Worm (Caenorhabditis elegans): Measurements from ENCODE around the gene clc-10.

Gene clc-10

DNA sequence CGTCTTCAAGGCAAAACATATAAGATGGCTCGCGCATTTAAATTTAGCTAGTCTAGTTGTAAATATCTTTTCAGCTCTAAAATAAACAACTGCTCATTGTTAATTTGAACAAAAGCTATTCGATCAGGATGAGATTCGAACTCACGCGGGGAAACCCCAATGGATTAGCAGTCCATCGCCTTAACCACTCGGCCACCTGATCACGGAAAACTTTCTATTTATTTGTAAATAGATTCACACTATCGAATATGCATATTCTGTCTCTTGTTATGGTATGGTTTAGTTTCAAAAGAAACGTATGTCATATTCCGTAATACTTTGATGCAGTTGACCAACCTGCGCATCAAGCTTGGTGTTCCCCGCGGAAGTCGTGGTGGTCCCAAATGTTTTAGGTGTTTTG lies 691 bp upstream of the clc-10 start:
- TF ChIP-seq ZK185.1 (tag; optimal IDR thresholded peaks at IDR 0.05; ENCODE audit: poor library complexity, severe bottlenecking) (peak; percentile 6), lin-26 (GFP tag; IDR thresholded peaks at IDR 0.05) (peak; percentile 79), snpc-1.3 (tag; optimal IDR thresholded peaks at IDR 0.05; ENCODE audit: insufficient read depth) (peak; percentile 31), tbp1 (GFP tag; optimal IDR thresholded peaks at IDR 0.05) (peak; percentile 87), B0261.1 (tag; optimal IDR thresholded peaks at IDR 0.05) (peak; percentile 60), lir-1 (GFP tag; conservative IDR thresholded peaks at IDR 0.05) (no peak), D2030.7 (GFP tag; IDR thresholded peaks at IDR 0.05) (0 out of 2 replicates have a peak, but pooled peaks have one; percentile 17), rpc-1 (optimal IDR thresholded peaks at IDR 0.05) (peak; percentile 60), rpc-1 (tag; optimal IDR thresholded peaks at IDR 0.05) (peak; percentile 74), aptf-2 (GFP tag; conservative IDR thresholded peaks at IDR 0.05) (no peak), athp-1 (tag; optimal IDR thresholded peaks at IDR 0.05) (no peak), him-1 (tag; optimal IDR thresholded peaks at IDR 0.05) (peak; percentile 51), ets-4 (GFP tag; optimal IDR thresholded peaks at IDR 0.05) (no peak), lsl-1 (GFP tag; optimal IDR thresholded peaks at IDR 0.05) (no peak)

DNA sequence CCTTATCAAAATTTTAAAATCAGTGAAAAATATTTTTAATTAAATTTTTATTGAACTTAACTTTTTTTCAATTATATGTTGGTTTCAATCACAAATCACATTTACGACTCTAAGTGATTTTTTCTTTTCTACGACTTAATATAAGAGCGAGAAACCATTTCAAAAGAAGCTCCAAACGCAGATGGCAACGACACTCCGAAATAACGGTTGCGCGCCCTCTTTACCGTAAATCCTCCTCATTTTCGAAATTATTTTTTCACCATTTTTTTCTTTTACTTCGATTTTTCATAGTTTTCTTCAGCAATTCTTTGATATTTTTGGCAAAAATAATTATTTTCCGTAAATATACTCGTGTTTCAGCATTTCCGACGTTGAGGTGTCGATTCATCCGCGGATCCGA lies 7.9 kb downstream of the clc-10 start:
- TF ChIP-seq attf-3 (GFP tag; conservative IDR thresholded peaks at IDR 0.05) = peak; percentile 89

- no peak for TF ChIP-seq F22D6.2 (tag; optimal IDR thresholded peaks at IDR 0.05)
- no peak for TF ChIP-seq mes-4 (tag; optimal IDR thresholded peaks at IDR 0.05)
- TF ChIP-seq hrde-1 (tag; optimal IDR thresholded peaks at IDR 0.05; ENCODE audit: borderline replicate concordance) = no peak
- TF ChIP-seq aptf-2 (GFP tag; conservative IDR thresholded peaks at IDR 0.05) = no peak
- no peak for TF ChIP-seq die-1 (tag; optimal IDR thresholded peaks at IDR 0.05)
- TF ChIP-seq F39B2.1 (GFP tag; IDR thresholded peaks at IDR 0.05) = no peak
- no peak for TF ChIP-seq aptf-3 (GFP tag; IDR thresholded peaks at IDR 0.05)
- TF ChIP-seq F52B5.7 (tag; optimal IDR thresholded peaks at IDR 0.05) = no peak
- TF ChIP-seq ztf-3 (GFP tag; optimal IDR thresholded peaks at IDR 0.05) = no peak
- TF ChIP-seq Y56A3A.18 (GFP tag; IDR thresholded peaks at IDR 0.05) = no peak
- TF ChIP-seq him-1 (tag; optimal IDR thresholded peaks at IDR 0.05) = no peak
Observed at ce11 chrIII:6067557-6067956, 10.7 kb downstream of the clc-10 start, which contains the start of gene mapk-15. Gene mapk-15, plus strand, starts transcription at chrIII:6067857.

DNA sequence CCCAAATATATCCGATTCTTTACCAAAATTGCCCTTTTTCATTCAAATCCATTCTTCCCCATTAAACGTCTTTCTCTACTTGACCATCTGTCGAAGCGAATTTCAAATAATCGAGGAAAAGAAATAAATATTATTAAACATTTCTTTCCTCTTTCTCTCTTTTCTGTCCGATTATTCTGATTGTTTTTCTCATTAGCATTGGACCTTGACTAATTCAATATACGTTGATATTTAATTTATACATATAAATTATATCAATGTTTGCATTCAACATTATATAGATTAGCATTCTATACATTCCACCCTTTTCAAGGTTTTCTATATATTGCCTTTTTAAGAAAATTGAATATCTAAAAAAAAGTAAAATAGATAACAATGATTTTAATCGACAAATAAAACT lies 16.1 kb downstream of the clc-10 start:
- TF ChIP-seq mxl-1 (tag; optimal IDR thresholded peaks at IDR 0.05) (no peak), zim-3 (tag; optimal IDR thresholded peaks at IDR 0.05) (no peak), hlh-26 (GFP tag; conservative IDR thresholded peaks at IDR 0.05) (no peak), ztf-18 (tag; optimal IDR thresholded peaks at IDR 0.05) (no peak), bed-1 (GFP tag; IDR thresholded peaks at IDR 0.05) (no peak)

DNA sequence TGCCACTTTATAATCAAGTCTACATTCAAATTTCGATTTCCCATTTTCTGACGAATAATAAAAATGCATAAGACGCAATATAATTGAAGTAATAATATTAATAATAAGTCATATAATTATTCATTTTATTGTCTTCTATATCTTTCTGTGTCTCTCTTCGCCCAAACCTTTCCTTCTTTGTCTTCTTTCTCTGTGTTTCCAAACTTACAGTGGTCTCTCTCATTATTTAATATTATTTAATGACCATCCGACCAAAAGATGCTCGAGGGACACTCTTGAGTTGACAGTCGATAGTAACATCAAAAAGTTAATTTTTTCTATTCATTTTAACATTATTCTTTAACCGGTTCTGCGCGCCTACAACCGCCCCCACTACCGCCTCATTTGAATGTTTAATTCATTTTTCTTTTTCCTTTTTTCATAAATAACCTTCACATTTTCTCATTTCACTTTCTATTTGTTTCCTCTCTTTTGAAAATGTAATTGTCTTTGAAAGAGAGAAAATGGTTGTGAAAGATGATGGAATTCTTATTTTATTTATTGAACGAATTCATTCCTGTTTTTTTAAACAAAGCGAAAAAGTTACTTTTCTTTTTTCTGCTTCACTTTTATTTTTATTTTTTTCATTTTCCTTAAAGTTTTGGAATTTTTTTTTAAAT lies 16.9 kb downstream of the clc-10 start:
- TF ChIP-seq ztf-18 (tag; optimal IDR thresholded peaks at IDR 0.05) (no peak), snpc-1.3 (tag; optimal IDR thresholded peaks at IDR 0.05; ENCODE audit: insufficient read depth) (no peak), K11D2.4 (GFP tag; IDR thresholded peaks at IDR 0.05) (no peak), ceh-100 (GFP tag; IDR thresholded peaks at IDR 0.05) (no peak), nhr-90 (tag; optimal IDR thresholded peaks at IDR 0.05) (no peak), cebp-2 (GFP tag; IDR thresholded peaks at IDR 0.05) (no peak), hlh-26 (GFP tag; conservative IDR thresholded peaks at IDR 0.05) (no peak)

All from whole organism, young adult.